Fruit fly (Drosophila melanogaster) whole organism, embryonic: ENCODE results near the gene Mco4.

Experiments used
- C15 ChIP-seq: fragments of 200-800 bp; sonication (Bioruptor generic); IDR thresholded peaks from 3 replicates; pipeline ENCODE4 v1.3.6; 2022; ENCODE audit warnings: missing biosample characterization, missing genetic modification characterization
- CG10431 ChIP-seq: fragments of 200-800 bp; sonication (Bioruptor generic); optimal IDR thresholded peaks from 3 replicates; lab custom pipeline; 2018; ENCODE audit warnings: missing biosample characterization, mild to moderate bottlenecking, missing genetic modification characterization
- CG11723 ChIP-seq: fragments of 200-800 bp; sonication (Bioruptor generic); optimal IDR thresholded peaks from 2 replicates; lab custom pipeline; 2017; ENCODE audit warnings: missing biosample characterization, mild to moderate bottlenecking, missing genetic modification characterization
- CG1233 ChIP-seq: fragments of 200-800 bp; sonication (Bioruptor generic); optimal IDR thresholded peaks from 4 replicates; lab custom pipeline; 2018; ENCODE audit warnings: missing biosample characterization, mild to moderate bottlenecking, missing genetic modification characterization
- CG17359 ChIP-seq: fragments of 200-800 bp; sonication (Bioruptor generic); optimal IDR thresholded peaks from 3 replicates; lab custom pipeline; 2018; ENCODE audit warnings: missing biosample characterization, mild to moderate bottlenecking, missing genetic modification characterization, moderate library complexity
- CG17612 ChIP-seq: fragments of 200-800 bp; sonication (Bioruptor generic); IDR thresholded peaks from 2 replicates; pipeline ENCODE4 v1.3.6; 2022; ENCODE audit warnings: missing biosample characterization, missing genetic modification characterization
- CG18011 ChIP-seq: fragments of 200-800 bp; sonication (Bioruptor generic); optimal IDR thresholded peaks from 2 replicates; lab custom pipeline; 2017; ENCODE audit warnings: missing biosample characterization, missing genetic modification characterization, mild to moderate bottlenecking, moderate library complexity, missing genotype
- CG18262 ChIP-seq: fragments of 200-800 bp; optimal IDR thresholded peaks from 3 replicates; lab custom pipeline; 2019; ENCODE audit warnings: missing biosample characterization, mild to moderate bottlenecking, missing genetic modification characterization, moderate library complexity
- CG34376 ChIP-seq: fragments of 200-800 bp; sonication (Bioruptor generic); optimal IDR thresholded peaks from 2 replicates; lab custom pipeline; 2018; ENCODE audit warnings: missing biosample characterization, mild to moderate bottlenecking, missing genetic modification characterization
- CG4424 ChIP-seq: fragments of 200-800 bp; sonication (Bioruptor generic); optimal IDR thresholded peaks from 3 replicates; lab custom pipeline; 2016; ENCODE audit warnings: missing biosample characterization, missing genetic modification characterization
- CG6175 ChIP-seq: fragments of 200-800 bp; sonication (Bioruptor generic); IDR thresholded peaks from 3 replicates; pipeline ENCODE4 v1.3.6; 2022; ENCODE audit warnings: missing biosample characterization, missing genetic modification characterization
- CG7987 ChIP-seq: fragments of 200-800 bp; sonication (Bioruptor generic); optimal IDR thresholded peaks from 2 replicates; lab custom pipeline; 2018; ENCODE audit warnings: missing biosample characterization, mild to moderate bottlenecking, missing genetic modification characterization, moderate library complexity
- CG8290 ChIP-seq, 3 experiments: fragments of 200-800 bp; sonication (Bioruptor generic); optimal IDR thresholded peaks; 2 replicates each; lab custom pipeline; 2016 to 2019; ENCODE audit warnings: missing biosample characterization in 3 of 3, missing genetic modification characterization in 3 of 3, mild to moderate bottlenecking in 2 of 3, moderate library complexity in 1 of 3
- CG8765 ChIP-seq: fragments of 200-800 bp; sonication (Bioruptor generic); IDR thresholded peaks from 2 replicates; pipeline ENCODE4 v1.3.6; 2022; ENCODE audit warnings: missing biosample characterization, missing genetic modification characterization
- CG9609 ChIP-seq: fragments of 200-800 bp; sonication (Bioruptor generic); optimal IDR thresholded peaks from 3 replicates; lab custom pipeline; 2016; ENCODE audit warnings: missing biosample characterization, missing genetic modification characterization
- CG9797 ChIP-seq: fragments of 200-800 bp; sonication (Bioruptor generic); optimal IDR thresholded peaks from 3 replicates; lab custom pipeline; 2018; ENCODE audit warnings: missing biosample characterization, mild to moderate bottlenecking, missing genetic modification characterization
- CG9817 ChIP-seq: fragments of 200-800 bp; sonication (Bioruptor generic); optimal IDR thresholded peaks from 2 replicates; lab custom pipeline; 2018; ENCODE audit warnings: missing biosample characterization, mild to moderate bottlenecking, missing genetic modification characterization, moderate library complexity
- Doc2 ChIP-seq: fragments of 200-800 bp; sonication (Bioruptor generic); IDR thresholded peaks from 2 replicates; pipeline ENCODE4 v1.3.6; 2022; ENCODE audit warnings: missing biosample characterization, missing genetic modification characterization
- Fer2 ChIP-seq: fragments of 200-800 bp; sonication (Bioruptor generic); optimal IDR thresholded peaks from 2 replicates; lab custom pipeline; 2018; ENCODE audit warnings: missing biosample characterization, mild to moderate bottlenecking, missing genetic modification characterization, moderate library complexity
- Gug ChIP-seq: fragments of 200-800 bp; sonication (Bioruptor generic); IDR thresholded peaks from 4 replicates; pipeline ENCODE4 v1.3.6; 2022; ENCODE audit warnings: missing biosample characterization, missing genetic modification characterization
- Hr51 ChIP-seq, 2 experiments: fragments of 200-800 bp; sonication (Bioruptor generic); optimal IDR thresholded peaks; 2 replicates in 1 of 2; 3 replicates in 1 of 2; lab custom pipeline; 2016 to 2018; ENCODE audit warnings: missing biosample characterization in 2 of 2, missing genetic modification characterization in 2 of 2, mild to moderate bottlenecking in 1 of 2, moderate library complexity in 1 of 2
- Lhr ChIP-seq: fragments of 200-800 bp; sonication (Bioruptor generic); optimal IDR thresholded peaks from 3 replicates; lab custom pipeline; 2017; ENCODE audit warnings: mild to moderate bottlenecking, missing biosample characterization, missing genetic modification reagents, missing genetic modification characterization
- NC2α ChIP-seq: fragments of 200-800 bp; sonication (Bioruptor generic); optimal IDR thresholded peaks from 2 replicates; lab custom pipeline; 2016; ENCODE audit warnings: missing biosample characterization, missing genetic modification characterization
- Nf-YA ChIP-seq: fragments of 200-800 bp; sonication (Bioruptor generic); IDR thresholded peaks from 2 replicates; pipeline ENCODE4 v1.3.6; 2022; ENCODE audit warnings: missing biosample characterization, missing genetic modification characterization
- Ssrp ChIP-seq: fragments of 200-800 bp; sonication (Bioruptor generic); optimal IDR thresholded peaks from 2 replicates; lab custom pipeline; 2018; ENCODE audit warnings: missing biosample characterization, mild to moderate bottlenecking, missing genetic modification characterization, moderate library complexity
- Stat92E ChIP-seq, 3 experiments: fragments of >200 bp in 2 of 3; fragments of 200-800 bp in 1 of 3; sonication (Bioruptor generic) in 1 of 3; optimal IDR thresholded peaks; 2 replicates each; lab custom pipeline; 2017 to 2019; ENCODE audit warnings: missing biosample characterization in 3 of 3, missing genetic modification characterization in 3 of 3, mild to moderate bottlenecking in 1 of 3, moderate library complexity in 1 of 3
- Usf ChIP-seq: fragments of 200-800 bp; sonication (Bioruptor generic); optimal IDR thresholded peaks from 2 replicates; lab custom pipeline; 2017; ENCODE audit warnings: missing genotype, missing biosample characterization, missing genetic modification characterization
- ap ChIP-seq: fragments of 200-800 bp; sonication (Bioruptor generic); IDR thresholded peaks from 2 replicates; pipeline ENCODE4 v1.3.6; 2022; ENCODE audit warnings: missing biosample characterization, missing genetic modification characterization
- dimm ChIP-seq: fragments of 200-800 bp; sonication (Bioruptor generic); IDR thresholded peaks from 2 replicates; pipeline ENCODE4 v1.3.6; 2022; ENCODE audit warnings: missing biosample characterization, missing genetic modification characterization
- disco-r ChIP-seq: fragments of 200-800 bp; sonication (Bioruptor generic); optimal IDR thresholded peaks from 2 replicates; lab custom pipeline; 2016; ENCODE audit warnings: missing biosample characterization, missing genetic modification characterization
- eve ChIP-seq, 2 experiments: fragments of >200 bp; optimal IDR thresholded peaks; 2 replicates each; lab custom pipeline; 2017; ENCODE audit warnings: missing biosample characterization in 2 of 2, missing genetic modification characterization in 2 of 2
- gfzf ChIP-seq: fragments of 200-800 bp; sonication (Bioruptor generic); optimal IDR thresholded peaks from 2 replicates; lab custom pipeline; 2016; ENCODE audit warnings: missing biosample characterization, mild to moderate bottlenecking, missing genetic modification characterization, moderate library complexity
- h ChIP-seq: fragments of >200 bp; optimal IDR thresholded peaks from 2 replicates; lab custom pipeline; 2017
- maf-S ChIP-seq: fragments of 200-800 bp; sonication (Bioruptor generic); optimal IDR thresholded peaks from 2 replicates; lab custom pipeline; 2016; ENCODE audit warnings: missing biosample characterization, missing genetic modification characterization
- nerfin-1 ChIP-seq: fragments of 200-800 bp; sonication (Bioruptor generic); optimal IDR thresholded peaks from 3 replicates; lab custom pipeline; 2019; ENCODE audit warnings: missing biosample characterization, mild to moderate bottlenecking, missing genetic modification characterization, moderate library complexity
- otp ChIP-seq: fragments of 200-800 bp; sonication (Bioruptor generic); IDR thresholded peaks from 3 replicates; pipeline ENCODE4, ENCODE4 v1.3.6; 2022; ENCODE audit warnings: missing biosample characterization, missing genetic modification characterization
- psq ChIP-seq: fragments of 200-800 bp; sonication (Bioruptor generic); optimal IDR thresholded peaks from 2 replicates; lab custom pipeline; 2017; ENCODE audit warnings: missing biosample characterization, missing genetic modification characterization
- ro ChIP-seq: fragments of 200-800 bp; sonication (Bioruptor generic); IDR thresholded peaks from 2 replicates; pipeline ENCODE4 v1.3.6; 2022; ENCODE audit warnings: missing biosample characterization, missing genetic modification characterization
- scrt ChIP-seq: fragments of 200-800 bp; sonication (Bioruptor generic); optimal IDR thresholded peaks from 2 replicates; lab custom pipeline; 2018; ENCODE audit warnings: missing biosample characterization, mild to moderate bottlenecking, missing genetic modification characterization, moderate library complexity
- sens ChIP-seq: fragments of 200-800 bp; sonication (Bioruptor generic); peaks from one replicate; lab custom pipeline; 2016; ENCODE audit warnings: missing biosample characterization, missing genetic modification characterization
- sens-2 ChIP-seq: fragments of 200-800 bp; sonication (Bioruptor generic); IDR thresholded peaks from 2 replicates; pipeline ENCODE4 v1.3.6; 2022; ENCODE audit warnings: missing biosample characterization, missing genetic modification characterization
- sima ChIP-seq: fragments of 200-800 bp; sonication (Bioruptor generic); optimal IDR thresholded peaks from 2 replicates; lab custom pipeline; 2016; ENCODE audit warnings: missing biosample characterization, missing genetic modification characterization
- slbo ChIP-seq: fragments of 200-800 bp; sonication (Bioruptor generic); IDR thresholded peaks from 2 replicates; pipeline ENCODE4 v1.3.6; 2022; ENCODE audit warnings: missing biosample characterization, missing genetic modification characterization
- so ChIP-seq: fragments of 200-800 bp; sonication (Bioruptor generic); IDR thresholded peaks from 3 replicates; pipeline ENCODE4 v1.3.6; 2022; ENCODE audit warnings: missing biosample characterization, missing genetic modification characterization
- tgo ChIP-seq: fragments of 200-800 bp; sonication (Bioruptor generic); IDR thresholded peaks from 3 replicates; pipeline ENCODE4 v1.3.6; 2022; ENCODE audit warnings: missing biosample characterization, missing genetic modification characterization
- trem ChIP-seq: fragments of 200-800 bp; optimal IDR thresholded peaks from 3 replicates; lab custom pipeline; 2019; ENCODE audit warnings: missing biosample characterization, mild to moderate bottlenecking, missing genetic modification characterization, moderate library complexity
- ttk ChIP-seq: fragments of 200-800 bp; sonication (Bioruptor generic); IDR thresholded peaks from 2 replicates; pipeline ENCODE4 v2.1.2; 2022; ENCODE audit warnings: missing biosample characterization, missing genetic modification characterization
- usp ChIP-seq: fragments of >200 bp; optimal IDR thresholded peaks from 2 replicates; lab custom pipeline; 2017; ENCODE audit warnings: missing biosample characterization, missing genetic modification characterization
- vvl ChIP-seq: fragments of 200-800 bp; sonication (Bioruptor generic); IDR thresholded peaks from 2 replicates; pipeline ENCODE4 v1.3.6; 2022; ENCODE audit warnings: missing biosample characterization, missing genetic modification characterization

Mco4 gene

dm6 chrX:17881138-17882121 is 25.5 kb upstream of the Mco4 start (continued):
- TF ChIP-seq eve (GFP tag; optimal IDR thresholded peaks at IDR 0.05; lab: Kevin White, UChicago): peak in 1 of 2 experiments; percentile 83
- peak; percentile 66; the same call in 1 of the 2 replicates for TF ChIP-seq vvl
- TF ChIP-seq scrt (GFP tag; lab: Kevin White, UChicago): peak; percentile 33
- TF ChIP-seq CG17612 (GFP tag; lab: Robert Waterston, UW): no peak
- TF ChIP-seq Gug: peak; percentile 66; the same call in 3 of the 4 replicates
- no peak for TF ChIP-seq Ssrp (tag; lab: Kevin White, UChicago)
- no peak for TF ChIP-seq dimm (GFP tag; lab: Robert Waterston, UW)
- TF ChIP-seq CG18262: peak; percentile 22
- TF ChIP-seq CG9609 (GFP tag; lab: Kevin White, UChicago): peak; percentile 66
- TF ChIP-seq tgo: no peak
- TF ChIP-seq CG1233 (GFP tag; lab: Kevin White, UChicago): no peak
- TF ChIP-seq CG10431: no peak
- peak; percentile 55 for TF ChIP-seq sens (GFP tag; lab: Kevin White, UChicago)
- TF ChIP-seq psq (GFP tag; lab: Kevin White, UChicago): no peak
- TF ChIP-seq C15: no peak
- TF ChIP-seq NC2α (GFP tag; lab: Kevin White, UChicago): no peak
- no peak for TF ChIP-seq trem (tag; lab: Kevin White, UChicago)
- no peak for TF ChIP-seq ttk (GFP tag; lab: Robert Waterston, UW)
- no peak for TF ChIP-seq CG18011
- TF ChIP-seq disco-r (GFP tag; lab: Kevin White, UChicago): no peak
- no peak for TF ChIP-seq sens-2
- no peak for TF ChIP-seq ro
- no peak for TF ChIP-seq CG7987 (GFP tag; lab: Kevin White, UChicago)
- no peak for TF ChIP-seq CG8290 (GFP tag; optimal IDR thresholded peaks at IDR 0.05; lab: Kevin White, UChicago)
- TF ChIP-seq CG8290 (tag; optimal IDR thresholded peaks at IDR 0.05; lab: Kevin White, UChicago): peak in 1 of 2 experiments; percentile 85
- TF ChIP-seq CG8765 (GFP tag; lab: Robert Waterston, UW): peak; percentile 25; the same call in 1 of the 2 replicates
- TF ChIP-seq CG4424 (GFP tag; lab: Kevin White, UChicago): peak; percentile 33
- no peak for TF ChIP-seq CG11723 (GFP tag; lab: Kevin White, UChicago)
- no peak for TF ChIP-seq usp (GFP tag; lab: Kevin White, UChicago)
- TF ChIP-seq sima (GFP tag; lab: Kevin White, UChicago): no peak
- TF ChIP-seq otp (GFP tag; lab: Robert Waterston, UW): no peak
- TF ChIP-seq CG9817 (tag; lab: Kevin White, UChicago): peak; percentile 64
- peak; percentile 63 for TF ChIP-seq Usf (GFP tag; lab: Kevin White, UChicago)
- peak; percentile 36 for TF ChIP-seq maf-S
- TF ChIP-seq Stat92E (GFP tag; optimal IDR thresholded peaks at IDR 0.05; lab: Kevin White, UChicago): no peak
- TF ChIP-seq nerfin-1 (tag; lab: Kevin White, UChicago): no peak
- no peak for TF ChIP-seq Lhr (GFP tag; lab: Kevin White, UChicago)
- TF ChIP-seq h (lab: Kevin White, UChicago): no peak
- TF ChIP-seq Fer2 (tag; lab: Kevin White, UChicago): peak; percentile 27
- TF ChIP-seq Doc2 (GFP tag; lab: Robert Waterston, UW): no peak
- 0 out of 3 replicates have a peak, but pooled peaks have one; percentile 43 for TF ChIP-seq so (GFP tag; lab: Robert Waterston, UW)
- TF ChIP-seq slbo (GFP tag; lab: Robert Waterston, UW): peak; percentile 81
- TF ChIP-seq CG17359 (tag; lab: Kevin White, UChicago): peak; percentile 55
- TF ChIP-seq Hr51 (GFP tag; optimal IDR thresholded peaks at IDR 0.05; lab: Kevin White, UChicago): peak; percentile 6 to 59
- no peak for TF ChIP-seq CG9797 (GFP tag; lab: Kevin White, UChicago)
- 0 out of 3 replicates have a peak, but pooled peaks have one; percentile 44 for TF ChIP-seq CG6175
- TF ChIP-seq gfzf (GFP tag; lab: Kevin White, UChicago): no peak
- TF ChIP-seq ap: peak; percentile 40; the same call in 1 of the 2 replicates
- no peak; the same call in 1 of the 2 replicates for TF ChIP-seq Nf-YA (GFP tag; lab: Robert Waterston, UW)
- TF ChIP-seq CG34376 (GFP tag; lab: Kevin White, UChicago): no peak
